Fruit fly (Drosophila melanogaster) whole organism, adult: ENCODE measurements around the gene CG43169.

ENCODE experiments used
- CG11617 ChIP-seq: fragments of 200-800 bp; sonication (Bioruptor generic); optimal IDR thresholded peaks from 2 replicates; lab custom pipeline; 2017; ENCODE audit warnings: mild to moderate bottlenecking, missing biosample characterization, missing genetic modification reagents, missing genetic modification characterization
- CG33017 ChIP-seq: fragments of 200-800 bp; sonication (Bioruptor generic); optimal IDR thresholded peaks from 2 replicates; lab custom pipeline; 2018; ENCODE audit warnings: missing biosample characterization, mild to moderate bottlenecking, missing genetic modification characterization, moderate library complexity
- CG5204 ChIP-seq: fragments of 200-800 bp; sonication (Bioruptor generic); optimal IDR thresholded peaks from 2 replicates; lab custom pipeline; 2016; ENCODE audit warnings: missing biosample characterization, missing genetic modification characterization
- Clk ChIP-seq: fragments of 200-800 bp; sonication (Bioruptor generic); optimal IDR thresholded peaks from 2 replicates; lab custom pipeline; 2017; ENCODE audit warnings: missing biosample characterization, missing genetic modification characterization
- Crg-1 ChIP-seq: fragments of 200-800 bp; sonication (Bioruptor generic); optimal IDR thresholded peaks from 2 replicates; lab custom pipeline; 2016; ENCODE audit warnings: missing biosample characterization, missing genetic modification characterization
- cic ChIP-seq: fragments of 200-800 bp; sonication (Bioruptor generic); optimal IDR thresholded peaks from 2 replicates; lab custom pipeline; 2017; ENCODE audit warnings: missing biosample characterization, mild to moderate bottlenecking, missing genetic modification characterization, moderate library complexity
- cnc ChIP-seq, 2 experiments: fragments of >200 bp; optimal IDR thresholded peaks; 2 replicates each; lab custom pipeline; 2017
- kay ChIP-seq: fragments of 200-800 bp; sonication (Bioruptor generic); peaks from one replicate; lab custom pipeline; 2016; ENCODE audit warnings: missing biosample characterization, missing genetic modification characterization, borderline replicate concordance
- pad ChIP-seq: fragments of 200-800 bp; sonication (Bioruptor generic); optimal IDR thresholded peaks from 3 replicates; lab custom pipeline; 2017; ENCODE audit warnings: missing biosample characterization, missing genetic modification characterization, mild to moderate bottlenecking, moderate library complexity, missing genetic modification reagents

dm6 chr3L:8869326-8869725 is 19.1 kb downstream of the CG43169 start:
- no peak for TF ChIP-seq Crg-1 (GFP tag; lab: Kevin White, UChicago)
- no peak for TF ChIP-seq CG33017 (tag; lab: Kevin White, UChicago)
- no peak for TF ChIP-seq kay (GFP tag; lab: Kevin White, UChicago)
- TF ChIP-seq CG5204: no peak
- TF ChIP-seq cnc (optimal IDR thresholded peaks at IDR 0.05; lab: Kevin White, UChicago): no peak
- no peak for TF ChIP-seq pad (GFP tag; lab: Kevin White, UChicago)
- TF ChIP-seq Clk: no peak
- no peak for TF ChIP-seq CG11617 (GFP tag; lab: Kevin White, UChicago)
- no peak for TF ChIP-seq cic
